Fruit fly (Drosophila melanogaster) whole organism, larva: ENCODE data around the gene obst-G.

Experiments used
- noc ChIP-seq: fragments of 200-800 bp; sonication (Bioruptor generic); optimal IDR thresholded peaks from 3 replicates; lab custom pipeline; 2019; ENCODE audit warnings: missing biosample characterization, mild to moderate bottlenecking, missing genetic modification characterization, moderate library complexity

Gene obst-G

DNA sequence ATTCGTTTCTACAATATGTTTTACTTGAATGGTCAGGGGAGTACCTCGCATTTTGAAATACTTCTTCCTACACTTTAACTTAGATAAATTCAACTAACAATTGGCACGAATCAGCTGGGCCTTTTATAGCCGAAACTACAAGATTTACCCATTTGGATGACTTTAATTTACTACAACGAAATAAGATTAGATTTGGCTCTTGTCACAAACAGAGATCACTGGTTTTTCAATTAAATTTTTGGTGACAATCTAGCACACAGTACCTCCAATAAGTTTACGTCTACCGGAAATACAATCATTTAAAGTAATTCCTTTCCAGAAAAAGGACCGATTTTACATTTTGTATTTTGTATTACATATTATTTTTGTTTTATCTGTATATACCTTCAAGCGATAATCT is 8.4 kb downstream of the obst-G start, which contains the start of gene CG5883:
TSS of gene CG5883 (minus strand) at position 101 of the 400 bp plus-strand sequence.
- no peak for TF ChIP-seq noc (tag; lab: Kevin White, UChicago)

DNA sequence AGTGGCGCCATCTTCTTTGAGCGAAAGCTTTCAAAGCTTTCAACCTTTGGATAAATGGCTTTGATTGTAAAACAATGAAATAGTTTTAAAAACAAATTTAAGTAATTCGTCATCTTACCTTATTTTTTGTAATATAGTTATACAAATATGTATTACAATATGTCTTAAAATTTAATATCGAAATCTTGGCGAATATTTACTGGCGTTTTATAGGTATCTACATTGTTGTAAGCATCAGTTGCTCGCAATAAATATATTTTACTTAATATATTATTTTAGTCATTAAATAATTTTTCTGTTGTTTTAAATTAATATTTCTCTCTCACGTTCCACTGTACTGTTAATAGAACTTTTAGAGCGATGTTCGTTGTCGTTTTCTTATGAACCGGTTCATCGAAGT is 11.5 kb downstream of the obst-G start, which contains the start of gene Rpt4R:
TSS of gene Rpt4R (plus strand) at position 301 of the 400 bp plus-strand sequence.
- TF ChIP-seq noc (tag; lab: Kevin White, UChicago), result no peak

DNA sequence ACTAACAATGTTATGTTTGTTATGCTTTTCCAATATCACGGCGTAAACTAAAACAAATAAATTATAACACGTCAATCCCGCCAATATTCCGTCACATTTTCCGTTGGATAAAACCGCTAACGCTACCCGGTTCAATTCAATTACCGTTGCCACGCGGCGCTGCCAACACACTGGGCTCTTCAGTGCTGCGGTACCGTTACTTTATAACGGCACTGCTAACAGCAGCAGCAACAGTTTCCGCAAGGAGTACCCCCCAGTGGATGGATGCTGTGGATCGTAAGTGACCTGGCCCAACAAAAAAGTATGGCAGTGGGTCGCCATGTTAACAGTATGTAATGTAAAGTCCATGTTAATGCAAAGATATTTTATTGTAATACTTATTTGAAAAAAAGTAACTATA is 14.4 kb downstream of the obst-G start, which contains the start of gene CG44837:
TSS of gene CG44837 (minus strand) at position 157 of the 400 bp plus-strand sequence.
- no peak for TF ChIP-seq noc (tag; lab: Kevin White, UChicago)

DNA sequence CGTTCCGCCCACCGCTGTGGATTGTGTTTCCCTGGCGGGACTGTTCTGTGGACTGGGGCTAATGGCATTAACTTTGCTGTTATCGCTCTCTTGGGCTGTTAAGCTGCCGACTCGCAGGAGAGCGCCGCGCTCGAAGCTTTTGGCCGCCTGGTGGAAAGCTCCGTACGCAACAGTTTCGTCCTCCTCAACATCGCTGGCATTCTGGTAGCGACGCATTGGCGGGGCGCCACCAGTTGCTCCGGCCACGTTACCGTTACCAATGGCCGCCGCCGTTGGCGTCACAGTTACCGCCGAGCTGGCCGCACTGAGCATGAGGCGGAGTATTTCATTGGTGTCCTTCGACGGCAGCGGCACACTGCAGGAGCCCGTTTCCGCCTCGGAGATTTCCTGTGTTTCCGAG is 15.8 kb downstream of the obst-G start:
- TF ChIP-seq noc (tag; lab: Kevin White, UChicago), result no peak

DNA sequence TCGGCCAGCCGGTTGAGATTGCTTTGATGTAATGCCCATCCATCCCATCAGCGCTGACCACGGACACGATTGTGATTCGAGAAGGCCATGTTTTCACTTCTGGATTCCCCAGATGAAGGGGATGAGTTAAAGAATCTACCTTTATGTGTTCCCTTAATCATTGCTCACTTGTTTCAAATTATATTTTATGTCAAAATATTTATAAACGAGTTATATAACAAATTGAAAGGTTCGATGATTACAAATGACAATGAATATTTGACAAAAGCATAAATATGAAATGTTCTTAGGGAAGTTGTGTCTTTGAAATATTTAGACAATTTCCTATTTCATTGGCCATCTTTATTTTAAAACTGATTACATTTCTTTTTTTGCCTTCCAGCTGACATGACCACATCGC is 21.5 kb downstream of the obst-G start:
- no peak for TF ChIP-seq noc (tag; lab: Kevin White, UChicago)

DNA sequence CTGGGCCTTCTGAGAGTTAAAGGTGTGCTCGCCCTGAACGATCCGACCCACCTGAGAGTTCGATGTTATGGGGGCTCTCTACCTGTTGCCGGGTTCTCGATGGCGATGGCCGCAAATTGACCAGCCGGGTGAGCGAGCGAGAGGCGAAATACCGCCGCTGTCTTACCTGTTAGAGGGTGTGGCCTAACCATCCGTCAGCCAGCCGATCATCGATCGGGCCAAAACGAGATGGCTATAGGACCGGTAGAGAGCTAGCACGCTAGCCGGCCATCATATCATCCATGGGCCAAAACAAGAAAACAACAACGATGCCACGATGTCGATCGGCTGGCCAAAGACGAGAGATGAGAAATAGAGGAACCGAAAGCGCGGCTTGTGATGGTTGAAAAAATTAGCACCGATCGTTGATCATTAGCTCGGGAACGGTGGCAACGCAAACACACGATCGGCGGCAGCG is 25.8 kb downstream of the obst-G start, which contains the start of gene byn:
TSS of gene byn (plus strand) at position 407 of the 457 bp plus-strand sequence.
- TF ChIP-seq noc (tag; lab: Kevin White, UChicago), result no peak

DNA sequence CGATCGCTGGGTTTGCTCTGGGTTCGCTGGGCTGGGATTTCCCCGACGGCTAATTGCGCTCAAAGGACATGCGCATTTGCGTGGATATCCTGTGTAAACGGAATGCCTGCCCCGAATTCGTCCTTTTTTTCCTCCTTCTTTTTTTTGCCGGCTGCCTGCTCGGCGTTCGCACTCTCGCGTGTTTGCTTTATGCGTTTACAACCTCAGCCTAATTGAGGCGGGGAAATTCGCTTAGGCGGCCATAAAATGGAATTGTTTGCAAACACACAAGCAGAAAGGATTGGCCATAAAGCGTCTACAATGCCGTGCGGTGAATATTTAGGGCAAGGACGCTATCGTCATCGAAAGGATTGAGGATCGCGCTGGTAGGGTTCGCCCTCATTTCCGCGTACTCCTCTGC is 27.7 kb downstream of the obst-G start:
- no peak for TF ChIP-seq noc (tag; lab: Kevin White, UChicago)

DNA sequence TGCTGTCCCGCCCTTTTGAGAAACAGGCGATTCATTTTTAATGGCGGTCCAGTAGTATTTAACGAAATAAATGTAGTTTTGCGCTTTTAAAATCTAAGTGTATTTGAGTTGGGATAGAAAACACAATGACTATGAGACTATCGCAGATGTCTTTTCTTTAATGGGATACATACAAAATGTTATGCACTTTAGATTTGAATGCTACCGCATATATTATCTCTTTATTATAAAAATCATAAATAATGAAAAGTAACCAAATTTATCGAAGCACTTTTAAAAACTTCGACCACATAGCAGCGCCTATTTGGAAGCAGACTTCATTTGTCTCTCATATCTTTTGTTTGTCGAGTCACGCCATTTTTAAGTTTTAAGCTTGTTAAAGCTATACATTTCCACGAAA is 28.5 kb downstream of the obst-G start, which contains the start of gene SdhAL:
TSS of gene SdhAL (minus strand) at position 101 of the 400 bp plus-strand sequence.
- no peak for TF ChIP-seq noc (tag; lab: Kevin White, UChicago)

DNA sequence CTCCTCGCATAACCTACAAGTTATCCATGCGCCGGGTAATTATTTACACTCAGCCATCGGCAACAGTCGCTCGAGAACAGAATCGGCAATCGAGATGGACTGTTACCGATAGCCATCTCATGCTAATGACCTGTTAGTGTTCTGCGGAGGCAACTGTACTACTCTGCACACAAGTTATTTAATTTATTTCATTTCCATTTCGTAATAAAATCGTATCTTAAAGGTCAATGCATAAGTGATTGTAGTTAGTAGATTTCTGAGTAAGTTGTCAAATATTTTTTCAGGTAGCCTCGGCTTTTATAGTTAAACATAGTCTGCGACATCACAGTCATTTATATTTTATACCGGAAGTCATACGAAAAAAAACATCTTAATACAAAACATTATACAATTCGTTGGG is 31.9 kb downstream of the obst-G start, which contains the start of gene CG11588:
TSS of gene CG11588 (plus strand) at position 301 of the 400 bp plus-strand sequence.
- no peak for TF ChIP-seq noc (tag; lab: Kevin White, UChicago)

DNA sequence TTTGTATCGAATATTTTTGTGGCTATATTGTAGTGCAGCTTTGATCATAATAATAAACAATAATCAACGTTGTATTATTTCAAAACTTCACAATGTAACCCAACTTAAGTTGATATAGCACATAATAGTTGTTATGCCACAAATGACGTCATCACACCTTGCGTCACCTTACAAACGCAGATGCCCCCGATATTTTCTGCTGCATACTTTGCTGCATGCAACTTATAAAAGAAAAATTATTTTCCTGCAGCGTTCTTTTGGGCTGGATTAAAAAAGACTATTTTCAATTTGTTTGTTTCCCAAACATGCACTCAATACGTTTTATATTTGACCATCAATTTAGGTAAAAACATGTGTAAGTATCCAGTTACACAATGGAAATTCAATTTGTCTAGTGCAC is 34.9 kb downstream of the obst-G start:
- TF ChIP-seq noc (tag; lab: Kevin White, UChicago), result no peak
